Worm (Caenorhabditis elegans) whole organism, late embryonic: ENCODE measurements around the gene nlp-14.
A peak's percentile ranks its signal among the peaks of the same experiment; 100 is the strongest.

Source experiments
- F13H6.1 ChIP-seq: sonication (generic microtip); optimal IDR thresholded peaks from 2 replicates; lab custom pipeline; 2016; ENCODE audit warnings: missing genetic modification characterization, missing compliant biosample characterization
- K09A11.1 ChIP-seq: sonication (generic microtip); optimal IDR thresholded peaks from 2 replicates; lab custom pipeline; 2017; ENCODE audit warnings: antibody characterized with exemption, mild to moderate bottlenecking, missing genetic modification characterization, missing compliant biosample characterization; ENCODE audit not compliant: insufficient read depth
- T23F11.4 ChIP-seq: fragments of 200-800 bp; sonication (Bioruptor generic); optimal IDR thresholded peaks from 2 replicates; lab custom pipeline; 2018; ENCODE audit warnings: mild to moderate bottlenecking, missing genetic modification characterization, missing compliant biosample characterization
- Y22D7AL.16 ChIP-seq: sonication (generic microtip); optimal IDR thresholded peaks from 2 replicates; lab custom pipeline; 2016; ENCODE audit warnings: missing genetic modification characterization, missing compliant biosample characterization
- ahr-1 ChIP-seq: sonication (generic microtip); optimal IDR thresholded peaks from 2 replicates; lab custom pipeline; 2016; ENCODE audit warnings: missing genetic modification characterization, missing compliant biosample characterization
- ceh-14 ChIP-seq: sonication (generic microtip); optimal IDR thresholded peaks from 2 replicates; lab custom pipeline; 2016; ENCODE audit warnings: missing genotype, missing genetic modification characterization, missing compliant biosample characterization
- ceh-18 ChIP-seq: sonication (generic microtip); optimal IDR thresholded peaks from 2 replicates; lab custom pipeline; 2016; ENCODE audit warnings: missing genetic modification characterization, missing compliant biosample characterization
- ceh-19 ChIP-seq: fragments of 200-800 bp; sonication (Bioruptor generic); optimal IDR thresholded peaks from 2 replicates; lab custom pipeline; 2018; ENCODE audit warnings: mild to moderate bottlenecking, missing genetic modification characterization, missing compliant biosample characterization
- ceh-24 ChIP-seq: sonication (generic microtip); optimal IDR thresholded peaks from 2 replicates; lab custom pipeline; 2016; ENCODE audit warnings: mild to moderate bottlenecking, missing genetic modification characterization, missing compliant biosample characterization
- ceh-30 ChIP-seq: fragments of 150-350 bp; optimal IDR thresholded peaks from 2 replicates; lab custom pipeline; 2014; ENCODE audit warnings: missing biosample characterization, missing genetic modification characterization
- ceh-34 ChIP-seq: sonication (generic microtip); optimal IDR thresholded peaks from 2 replicates; lab custom pipeline; 2016; ENCODE audit warnings: mild to moderate bottlenecking, missing genetic modification characterization, missing compliant biosample characterization
- ceh-45 ChIP-seq: fragments of 200-800 bp; sonication (Bioruptor generic); IDR thresholded peaks from 2 replicates; pipeline ENCODE4 v1.3.6; 2022; ENCODE audit warnings: missing genetic modification reagents, missing genetic modification characterization, missing compliant biosample characterization
- ceh-48 ChIP-seq: sonication (generic microtip); optimal IDR thresholded peaks from 2 replicates; lab custom pipeline; 2016; ENCODE audit warnings: missing genetic modification characterization, inconsistent platforms, missing compliant biosample characterization
- ceh-6 ChIP-seq: fragments of 200-800 bp; sonication (Bioruptor generic); optimal IDR thresholded peaks from 2 replicates; lab custom pipeline; 2018; ENCODE audit warnings: mild to moderate bottlenecking, missing genetic modification characterization, missing compliant biosample characterization
- ceh-9 ChIP-seq: sonication (generic microtip); optimal IDR thresholded peaks from 2 replicates; lab custom pipeline; 2016; ENCODE audit warnings: mild to moderate bottlenecking, missing genetic modification characterization, inconsistent platforms, missing compliant biosample characterization
- che-1 ChIP-seq: sonication (generic microtip); optimal IDR thresholded peaks from 2 replicates; lab custom pipeline; 2016; ENCODE audit warnings: mild to moderate bottlenecking, missing genetic modification characterization, missing compliant biosample characterization
- hlh-15 ChIP-seq: sonication (generic microtip); optimal IDR thresholded peaks from 2 replicates; lab custom pipeline; 2016; ENCODE audit warnings: missing genetic modification characterization, missing compliant biosample characterization
- hlh-30 ChIP-seq: sonication (generic microtip); optimal IDR thresholded peaks from 2 replicates; lab custom pipeline; 2017; ENCODE audit warnings: antibody characterized with exemption, missing genetic modification characterization, missing compliant biosample characterization; ENCODE audit not compliant: insufficient read depth
- hlh-6 ChIP-seq: sonication (generic microtip); optimal IDR thresholded peaks from 2 replicates; lab custom pipeline; 2016; ENCODE audit warnings: missing genotype, missing genetic modification characterization, missing compliant biosample characterization
- hlh-8 ChIP-seq: sonication (generic microtip); optimal IDR thresholded peaks from 2 replicates; lab custom pipeline; 2016; ENCODE audit warnings: missing genotype, missing genetic modification characterization, missing compliant biosample characterization
- lim-6 ChIP-seq: sonication (generic microtip); optimal IDR thresholded peaks from 2 replicates; lab custom pipeline; 2016; ENCODE audit warnings: missing genetic modification characterization, missing compliant biosample characterization
- madf-2 ChIP-seq: sonication (generic microtip); optimal IDR thresholded peaks from 2 replicates; lab custom pipeline; 2017; ENCODE audit warnings: missing genetic modification characterization, missing compliant biosample characterization
- nfya-1 ChIP-seq: sonication (generic microtip); optimal IDR thresholded peaks from 2 replicates; lab custom pipeline; 2017; ENCODE audit warnings: missing genetic modification characterization, mild to moderate bottlenecking, missing compliant biosample characterization, antibody characterized with exemption, moderate library complexity
- nhr-11 ChIP-seq: fragments of 150-350 bp; optimal IDR thresholded peaks from 2 replicates; lab custom pipeline; 2014; ENCODE audit warnings: missing biosample characterization, missing genetic modification characterization
- odd-2 ChIP-seq: sonication (generic microtip); optimal IDR thresholded peaks from 2 replicates; lab custom pipeline; 2017; ENCODE audit warnings: antibody characterized with exemption, mild to moderate bottlenecking, missing genetic modification characterization, missing compliant biosample characterization
- pax-1 ChIP-seq: fragments of 150-350 bp; optimal IDR thresholded peaks from 2 replicates; lab custom pipeline; 2014; ENCODE audit warnings: missing biosample characterization, missing genetic modification characterization
- pha-4 ChIP-seq: fragments of 150-350 bp; optimal IDR thresholded peaks from 2 replicates; lab custom pipeline; 2018; ENCODE audit warnings: missing biosample characterization, missing genetic modification reagents, missing genetic modification characterization
- ref-2 ChIP-seq: sonication (generic microtip); optimal IDR thresholded peaks from 2 replicates; lab custom pipeline; 2016; ENCODE audit warnings: missing genetic modification characterization, missing compliant biosample characterization
- tbx-2 ChIP-seq: sonication (generic microtip); optimal IDR thresholded peaks from 2 replicates; lab custom pipeline; 2016; ENCODE audit warnings: missing genetic modification characterization, missing compliant biosample characterization
- ttx-3 ChIP-seq: sonication (generic microtip); optimal IDR thresholded peaks from 2 replicates; lab custom pipeline; 2016; ENCODE audit warnings: missing genetic modification reagents, missing genetic modification characterization, missing compliant biosample characterization
- unc-3 ChIP-seq, 2 experiments: fragments of 200-800 bp in 1 of 2; sonication (Bioruptor generic) in 1 of 2; sonication (generic microtip) in 1 of 2; conservative IDR thresholded peaks in 1 of 2; optimal IDR thresholded peaks in 1 of 2; 2 replicates each; pipeline versions ENCODE4 v1.3.6 to Lab custom; 2016 to 2022; ENCODE audit warnings: missing compliant biosample characterization in 2 of 2, missing genetic modification characterization in 2 of 2, missing genetic modification reagents in 1 of 2
- unc-42 ChIP-seq: sonication (generic microtip); optimal IDR thresholded peaks from 2 replicates; lab custom pipeline; 2016; ENCODE audit warnings: missing genotype, missing genetic modification characterization, missing compliant biosample characterization
- unc-86 ChIP-seq: sonication (generic microtip); optimal IDR thresholded peaks from 2 replicates; lab custom pipeline; 2016; ENCODE audit warnings: missing genetic modification characterization, missing compliant biosample characterization
- ztf-16 ChIP-seq: sonication (generic microtip); optimal IDR thresholded peaks from 2 replicates; lab custom pipeline; 2017; ENCODE audit warnings: missing genetic modification characterization, missing compliant biosample characterization

The nlp-14 gene

DNA sequence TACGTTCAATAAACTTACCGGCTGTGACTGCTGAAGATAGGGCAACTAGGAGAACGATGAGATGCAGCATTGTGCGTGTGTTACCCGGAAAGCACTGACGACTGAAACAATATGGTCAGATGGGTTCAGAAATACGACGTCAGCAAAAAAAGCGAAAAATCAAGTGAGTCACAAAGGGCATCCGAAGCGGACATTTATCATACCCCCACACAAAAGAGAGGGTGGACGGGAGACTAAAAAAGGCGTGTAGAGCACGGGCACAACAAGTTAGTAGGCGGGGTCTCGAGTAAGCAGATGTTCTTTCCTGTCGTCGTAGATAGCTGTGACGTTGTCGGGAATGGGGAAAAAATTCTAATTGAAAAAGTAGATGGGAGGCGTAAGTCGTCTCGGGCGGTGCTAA lies at the start of gene nlp-14:
Gene nlp-14, minus strand, starts transcription at position 101 of the 400 bp plus-strand sequence.
- TF ChIP-seq ttx-3 (tag; lab: Kevin White, UChicago) (no peak), hlh-6 (tag; lab: Kevin White, UChicago) (peak; percentile 5), nhr-11 (no peak), hlh-8 (no peak)

DNA sequence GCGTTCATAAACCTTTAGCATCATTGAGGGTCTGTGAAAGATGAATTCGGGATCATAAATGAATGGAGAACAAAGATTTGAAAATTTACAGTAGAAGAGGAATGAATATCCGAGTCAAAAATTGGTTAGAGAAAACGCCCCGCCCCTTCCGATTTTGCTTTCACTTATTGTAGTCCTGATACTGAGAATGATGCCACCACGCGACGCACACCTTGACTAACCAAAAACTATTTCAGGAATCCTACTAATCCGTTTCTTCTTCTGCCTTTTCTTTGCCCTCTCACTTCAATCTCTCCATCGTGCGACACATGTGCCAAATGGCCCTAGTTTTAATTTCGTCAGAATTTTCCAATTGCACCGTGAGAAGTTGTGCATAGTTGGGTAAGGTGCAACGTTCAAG lies 44.2 kb upstream of the nlp-14 start:
- TF ChIP-seq unc-42 (tag; lab: Kevin White, UChicago) (no peak), unc-86 (tag; lab: Kevin White, UChicago) (no peak), unc-3 (GFP tag; conservative IDR thresholded peaks at IDR 0.05; lab: Robert Waterston, UW) (no peak), unc-3 (tag; optimal IDR thresholded peaks at IDR 0.05; lab: Kevin White, UChicago) (no peak), ceh-45 (GFP tag; lab: Robert Waterston, UW) (no peak)
- TF ChIP-seq, all 69 proteins: peak for 0

DNA sequence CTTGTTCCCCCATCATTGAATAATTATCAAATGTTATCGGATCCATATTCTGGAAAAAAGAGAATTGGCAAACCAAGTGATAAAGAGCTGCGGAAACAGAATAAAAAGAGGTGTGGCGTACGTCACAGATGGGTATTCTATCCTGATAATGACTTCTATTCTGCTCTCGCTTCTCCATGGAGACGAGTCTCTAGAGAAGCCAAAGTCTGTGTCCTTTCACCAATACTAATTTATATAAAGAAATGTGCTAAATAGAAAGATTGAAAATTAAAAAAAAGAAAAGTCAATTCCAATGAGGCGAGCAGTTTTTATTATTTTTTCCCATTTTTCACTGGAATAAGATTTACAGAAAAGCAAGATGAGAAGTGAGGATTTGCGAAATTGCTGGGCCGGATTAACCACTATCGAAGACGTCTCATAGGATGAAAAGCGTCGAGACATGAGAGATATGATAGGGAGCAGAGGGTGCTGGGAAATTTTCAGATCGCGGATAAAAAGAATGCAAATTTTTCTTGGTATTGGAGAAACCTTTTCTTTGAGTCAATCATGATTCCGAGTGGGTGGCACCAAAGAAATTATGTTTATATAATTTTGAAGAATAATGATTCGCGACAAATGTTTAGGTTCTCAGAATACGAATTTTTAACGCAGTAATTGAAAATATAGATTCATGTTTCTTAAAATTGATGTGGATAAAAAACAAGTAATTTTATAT lies 42.1 kb upstream of the nlp-14 start, which contains the start of gene aexr-3:
Gene aexr-3, minus strand, starts transcription at position 51 of the 715 bp plus-strand sequence.
- TF ChIP-seq ceh-9 (tag; lab: Kevin White, UChicago) (no peak), ceh-48 (no peak), hlh-30 (tag; lab: Kevin White, UChicago) (no peak), ceh-19 (GFP tag; lab: Kevin White, UChicago) (no peak)

DNA sequence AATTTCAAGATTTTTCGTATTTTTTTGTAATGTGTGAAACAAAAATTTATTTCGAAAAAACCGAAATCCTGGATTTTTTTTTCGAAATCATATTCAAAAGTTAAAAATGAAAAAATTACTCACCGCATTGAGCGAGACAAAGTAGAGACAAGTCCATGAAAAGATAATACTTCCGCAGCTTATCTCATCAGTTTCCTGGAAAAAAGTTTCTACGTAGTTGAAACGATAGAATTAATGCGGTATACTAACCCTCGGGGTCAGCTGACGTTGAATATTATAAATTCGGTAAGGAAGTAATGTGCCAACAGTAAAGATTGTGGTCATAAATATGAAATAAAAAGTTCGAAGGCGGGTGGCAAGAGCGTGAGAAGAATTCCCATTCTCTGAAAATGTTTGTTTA lies 38.8 kb upstream of the nlp-14 start:
- TF ChIP-seq K09A11.1 (tag; lab: Kevin White, UChicago) (no peak), che-1 (tag; lab: Kevin White, UChicago) (no peak), nfya-1 (tag; lab: Kevin White, UChicago) (no peak)

DNA sequence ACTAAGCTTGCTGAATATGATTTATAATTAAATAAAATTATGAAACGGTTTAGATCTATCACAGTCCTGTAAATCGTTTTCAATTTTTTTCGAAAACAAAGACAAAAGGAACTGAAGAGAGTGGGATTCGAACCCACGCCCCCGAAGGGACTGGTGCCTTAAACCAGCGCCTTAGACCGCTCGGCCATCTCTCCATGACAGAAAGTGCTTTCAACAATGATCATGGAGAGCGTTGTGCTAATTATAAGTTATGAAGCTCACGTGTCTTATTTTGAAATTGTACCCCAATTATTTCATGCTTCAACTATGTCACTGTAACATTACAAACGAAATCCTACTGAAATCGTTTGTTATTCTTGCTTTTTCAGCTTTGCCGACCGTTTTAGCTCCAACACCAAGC lies 36.6 kb upstream of the nlp-14 start:
- no peak for TF ChIP-seq ceh-6 (GFP tag; lab: Kevin White, UChicago)
- TF ChIP-seq lim-6 (tag; lab: Kevin White, UChicago): no peak
- TF ChIP-seq ceh-18 (tag; lab: Kevin White, UChicago): no peak
- TF ChIP-seq hlh-8: no peak
- TF ChIP-seq ahr-1 (tag; lab: Kevin White, UChicago): no peak
- TF ChIP-seq ceh-24: no peak
- TF ChIP-seq T23F11.4 (GFP tag; lab: Kevin White, UChicago): no peak
- no peak for TF ChIP-seq Y22D7AL.16
- no peak for TF ChIP-seq ref-2
- no peak for TF ChIP-seq madf-2
- TF ChIP-seq ceh-30 (tag; lab: Kevin White, UChicago): no peak
- no peak for TF ChIP-seq tbx-2 (tag; lab: Kevin White, UChicago)
- TF ChIP-seq, all 69 proteins: peak for 0

DNA sequence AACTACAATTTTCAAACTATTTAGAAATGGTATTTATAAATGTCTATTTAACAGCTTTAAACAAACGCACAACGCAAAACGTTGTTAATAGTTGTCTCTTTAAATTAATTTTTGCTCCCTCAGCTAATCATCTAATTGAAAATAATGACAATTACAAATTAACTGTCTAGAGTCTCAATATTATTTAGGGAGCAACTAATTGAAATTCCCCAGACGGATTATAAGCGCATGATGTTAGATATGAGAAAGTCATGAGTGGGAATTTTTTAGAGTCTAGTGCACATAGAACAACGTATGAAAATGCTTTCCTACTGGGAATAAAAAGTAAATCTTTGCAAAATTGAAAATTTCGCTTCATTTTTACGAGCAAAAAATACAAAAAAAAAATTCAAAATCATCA lies 33.8 kb upstream of the nlp-14 start:
- TF ChIP-seq unc-3 (GFP tag; conservative IDR thresholded peaks at IDR 0.05; lab: Robert Waterston, UW) (no peak), unc-3 (tag; optimal IDR thresholded peaks at IDR 0.05; lab: Kevin White, UChicago) (no peak), pha-4 (no peak), ceh-19 (GFP tag; lab: Kevin White, UChicago) (no peak), ceh-14 (tag; lab: Kevin White, UChicago) (no peak), pax-1 (tag; lab: Kevin White, UChicago) (no peak), odd-2 (tag; lab: Kevin White, UChicago) (no peak), ztf-16 (tag; lab: Kevin White, UChicago) (no peak), F13H6.1 (tag; lab: Kevin White, UChicago) (no peak), tbx-2 (tag; lab: Kevin White, UChicago) (no peak), hlh-15 (tag; lab: Kevin White, UChicago) (no peak), hlh-30 (tag; lab: Kevin White, UChicago) (no peak), ttx-3 (tag; lab: Kevin White, UChicago) (no peak), ceh-34 (tag; lab: Kevin White, UChicago) (no peak), ceh-9 (tag; lab: Kevin White, UChicago) (no peak)
- TF ChIP-seq, all 69 proteins: peak for 0
